Fruit fly (Drosophila melanogaster): ENCODE data around the gene COX7A.
A peak's percentile ranks its signal among the peaks of the same experiment; 100 is the strongest.

Gene COX7A

dm6 chr3R:8316344-8317105, 24.3 kb downstream of the COX7A start, which contains the start of gene Coq2 (continued):
- TF ChIP-seq CG16779 (GFP tag; IDR thresholded peaks at IDR 0.05) (no peak), CG8281 (tag; optimal IDR thresholded peaks at IDR 0.05) (no peak), row (GFP tag; IDR thresholded peaks at IDR 0.05) (peak; percentile 28; the same call in 1 of the 3 replicates), ind (GFP tag; optimal IDR thresholded peaks at IDR 0.05) (no peak), unc-4 (GFP tag; IDR thresholded peaks at IDR 0.05; ENCODE audit: partially characterized antibody) (no peak), CG34422 (GFP tag; IDR thresholded peaks at IDR 0.05) (no peak), Spps (tag; optimal IDR thresholded peaks at IDR 0.05) (no peak), CG8290 (GFP tag; optimal IDR thresholded peaks at IDR 0.05) (no peak), CG8290 (tag; optimal IDR thresholded peaks at IDR 0.05) (no peak), CG15514 (GFP tag; optimal IDR thresholded peaks at IDR 0.05) (peak; percentile 60), ewg (GFP tag; optimal IDR thresholded peaks at IDR 0.05) (peak; percentile 38), CG12104 (GFP tag; optimal IDR thresholded peaks at IDR 0.05) (no peak), CG2116 (GFP tag; optimal IDR thresholded peaks at IDR 0.05) (peak; percentile 84), fd64A (GFP tag; optimal IDR thresholded peaks at IDR 0.05) (no peak), ems (GFP tag; optimal IDR thresholded peaks at IDR 0.05) (no peak), CG16863 (GFP tag; optimal IDR thresholded peaks at IDR 0.05) (no peak), bcd (GFP tag; optimal IDR thresholded peaks at IDR 0.05) (no peak), CG3847 (GFP tag; IDR thresholded peaks at IDR 0.05) (peak; percentile 77), CG7786 (GFP tag; optimal IDR thresholded peaks at IDR 0.05) (no peak), CG9797 (GFP tag; optimal IDR thresholded peaks at IDR 0.05) (peak; percentile 16), CG34224 (GFP tag; IDR thresholded peaks at IDR 0.05; ENCODE audit: partially characterized antibody) (0 out of 3 replicates have a peak, but pooled peaks have one; percentile 8), CG11456 (GFP tag; IDR thresholded peaks at IDR 0.05) (no peak), toy (GFP tag; IDR thresholded peaks at IDR 0.05) (no peak), slbo (GFP tag; IDR thresholded peaks at IDR 0.05) (peak; percentile 25; the same call in 1 of the 2 replicates), Ets97D (GFP tag; optimal IDR thresholded peaks at IDR 0.05) (peak; percentile 42), mld (GFP tag; IDR thresholded peaks at IDR 0.05; ENCODE audit: partially characterized antibody) (no peak), otp (GFP tag; IDR thresholded peaks at IDR 0.05) (no peak), CG6175 (GFP tag; IDR thresholded peaks at IDR 0.05) (no peak), MBD-R2 (GFP tag; IDR thresholded peaks at IDR 0.05) (peak; percentile 82), az2 (GFP tag; optimal IDR thresholded peaks at IDR 0.05) (no peak), Hsf (GFP tag; optimal IDR thresholded peaks at IDR 0.05) (no peak), peb (GFP tag; IDR thresholded peaks at IDR 0.05) (no peak), zfh2 (GFP tag; optimal IDR thresholded peaks at IDR 0.05) (no peak), gem (tag; optimal IDR thresholded peaks at IDR 0.05) (no peak), sisA (GFP tag; IDR thresholded peaks at IDR 0.05) (no peak), CG3065 (GFP tag; optimal IDR thresholded peaks at IDR 0.05) (no peak), Nf-YB (GFP tag; optimal IDR thresholded peaks at IDR 0.05) (peak; percentile 14), CG17359 (tag; optimal IDR thresholded peaks at IDR 0.05) (no peak), CG13296 (GFP tag; optimal IDR thresholded peaks at IDR 0.05) (no peak), sr (GFP tag; IDR thresholded peaks at IDR 0.05) (no peak), CG17568 (GFP tag; optimal IDR thresholded peaks at IDR 0.05) (no peak), aop (GFP tag; IDR thresholded peaks at IDR 0.05) (no peak), Dbx (GFP tag; IDR thresholded peaks at IDR 0.05) (0 out of 3 replicates have a peak, but pooled peaks have one; percentile 13), CoRest (tag; optimal IDR thresholded peaks at IDR 0.05) (no peak), CG33213 (GFP tag; optimal IDR thresholded peaks at IDR 0.05) (peak; percentile 21), CG11093 (GFP tag; IDR thresholded peaks at IDR 0.05) (no peak), Tbp (GFP tag; optimal IDR thresholded peaks at IDR 0.05) (no peak), CG6272 (GFP tag; IDR thresholded peaks at IDR 0.05) (no peak), CG17361 (GFP tag; IDR thresholded peaks at IDR 0.05) (no peak), dati (GFP tag; IDR thresholded peaks at IDR 0.05) (no peak), zfh1 (GFP tag; IDR thresholded peaks at IDR 0.05) (no peak)
